Fruit fly (Drosophila melanogaster) whole organism, embryonic: ENCODE measurements around the gene caps.

ENCODE experiments used
- CG10654 ChIP-seq: fragments of 200-800 bp; sonication (Bioruptor generic); optimal IDR thresholded peaks from 2 replicates; lab custom pipeline; 2016; ENCODE audit warnings: missing biosample characterization, missing genetic modification characterization
- CG34224 ChIP-seq: fragments of 200-800 bp; sonication (Bioruptor generic); IDR thresholded peaks from 3 replicates; pipeline ENCODE4 v1.3.6; 2022; ENCODE audit warnings: missing biosample characterization, missing genetic modification characterization; ENCODE audit not compliant: partially characterized antibody
- CG4282 ChIP-seq: fragments of 200-800 bp; sonication (Bioruptor generic); optimal IDR thresholded peaks from 2 replicates; lab custom pipeline; 2016; ENCODE audit warnings: missing biosample characterization, missing genetic modification characterization
- CG4424 ChIP-seq: fragments of 200-800 bp; sonication (Bioruptor generic); optimal IDR thresholded peaks from 3 replicates; lab custom pipeline; 2016; ENCODE audit warnings: missing biosample characterization, missing genetic modification characterization
- CG4617 ChIP-seq: fragments of 200-800 bp; sonication (Bioruptor generic); optimal IDR thresholded peaks from 3 replicates; lab custom pipeline; 2016; ENCODE audit warnings: missing biosample characterization, missing genetic modification characterization, borderline replicate concordance
- CG6254 ChIP-seq: fragments of 200-800 bp; sonication (Bioruptor generic); optimal IDR thresholded peaks from 3 replicates; lab custom pipeline; 2017; ENCODE audit warnings: mild to moderate bottlenecking, missing biosample characterization, missing genetic modification reagents, missing genetic modification characterization
- CG6272 ChIP-seq: fragments of 200-800 bp; sonication (Bioruptor generic); IDR thresholded peaks from 2 replicates; pipeline ENCODE4 v1.3.6; 2022; ENCODE audit warnings: missing biosample characterization, missing genetic modification characterization
- CG7963 ChIP-seq: fragments of 200-800 bp; sonication (Bioruptor generic); IDR thresholded peaks from 3 replicates; pipeline ENCODE4 v1.3.6; 2022; ENCODE audit warnings: missing biosample characterization, missing genetic modification characterization; ENCODE audit not compliant: partially characterized antibody
- Ets65A ChIP-seq: fragments of 200-800 bp; sonication (Bioruptor generic); peaks from one replicate; lab custom pipeline; 2016; ENCODE audit warnings: missing biosample characterization, missing genetic modification characterization
- Gug ChIP-seq: fragments of 200-800 bp; sonication (Bioruptor generic); IDR thresholded peaks from 4 replicates; pipeline ENCODE4 v1.3.6; 2022; ENCODE audit warnings: missing biosample characterization, missing genetic modification characterization
- Nf-YA ChIP-seq: fragments of 200-800 bp; sonication (Bioruptor generic); IDR thresholded peaks from 2 replicates; pipeline ENCODE4 v1.3.6; 2022; ENCODE audit warnings: missing biosample characterization, missing genetic modification characterization
- eyg ChIP-seq: fragments of 200-800 bp; sonication (Bioruptor generic); optimal IDR thresholded peaks from 3 replicates; lab custom pipeline; 2016; ENCODE audit warnings: missing biosample characterization, missing genetic modification characterization
- gcm2 ChIP-seq: fragments of 200-800 bp; sonication (Bioruptor generic); optimal IDR thresholded peaks from 2 replicates; lab custom pipeline; 2016; ENCODE audit warnings: missing biosample characterization, missing genetic modification characterization
- hb ChIP-seq: fragments of 200-800 bp; sonication (Bioruptor generic); IDR thresholded peaks from 3 replicates; pipeline ENCODE4 v1.3.6; 2022; ENCODE audit warnings: missing biosample characterization, missing genetic modification characterization; ENCODE audit not compliant: partially characterized antibody
- salm ChIP-seq: fragments of 200-800 bp; sonication (Bioruptor generic); optimal IDR thresholded peaks from 2 replicates; lab custom pipeline; 2018; ENCODE audit warnings: missing biosample characterization, mild to moderate bottlenecking, missing genetic modification characterization
- sqz ChIP-seq: fragments of 200-800 bp; sonication (Bioruptor generic); optimal IDR thresholded peaks from 3 replicates; lab custom pipeline; 2018; ENCODE audit warnings: missing biosample characterization, mild to moderate bottlenecking, missing genetic modification characterization

The caps gene

DNA sequence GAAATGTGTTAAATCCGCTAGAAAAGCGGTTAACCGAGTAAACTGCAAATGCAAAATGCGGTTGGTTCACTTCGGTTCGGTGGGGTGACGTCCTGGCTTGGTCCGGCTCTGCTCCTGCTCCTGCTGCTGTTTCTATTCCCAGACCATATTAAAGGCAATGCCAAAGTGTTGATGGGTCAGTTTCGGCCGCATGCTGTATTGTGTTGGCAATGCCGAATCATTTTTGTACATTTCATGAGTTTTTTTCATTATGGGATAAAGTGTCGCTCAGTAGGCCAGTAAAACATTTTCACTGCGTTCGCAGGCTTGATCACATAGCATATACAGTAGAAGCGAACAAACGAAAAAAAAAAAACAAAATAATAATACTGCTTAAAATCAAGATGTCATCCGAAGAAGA lies 100.3 kb downstream of the caps start, which contains the start of gene CG14113:
Gene CG14113, plus strand, starts transcription at position 301 of the 400 bp plus-strand sequence.
- TF ChIP-seq CG6254 (GFP tag; lab: Kevin White, UChicago) (no peak), CG34224 (no peak), CG4424 (GFP tag; lab: Kevin White, UChicago) (no peak), Gug (GFP tag; lab: Robert Waterston, UW) (no peak), CG4282 (GFP tag; lab: Kevin White, UChicago) (no peak), CG10654 (GFP tag; lab: Kevin White, UChicago) (no peak), CG4617 (GFP tag; lab: Kevin White, UChicago) (no peak), sqz (GFP tag; lab: Kevin White, UChicago) (no peak), hb (GFP tag; lab: Robert Waterston, UW) (no peak), Ets65A (GFP tag; lab: Kevin White, UChicago) (no peak), CG6272 (no peak), Nf-YA (GFP tag; lab: Robert Waterston, UW) (no peak), gcm2 (GFP tag; lab: Kevin White, UChicago) (no peak), eyg (no peak), CG7963 (GFP tag; lab: Robert Waterston, UW) (no peak), salm (tag; lab: Kevin White, UChicago) (no peak)
